Worm (Caenorhabditis elegans) whole organism, early embryonic: ENCODE data around the gene lgc-46.

Experiments
- hnd-1 ChIP-seq: sonication (generic microtip); optimal IDR thresholded peaks from 2 replicates; lab custom pipeline; 2016; ENCODE audit warnings: missing genetic modification characterization, missing compliant biosample characterization
- tbx-37 ChIP-seq: fragments of 200-800 bp; sonication (Bioruptor generic); conservative IDR thresholded peaks from 2 replicates; pipeline ENCODE4 v1.3.6; 2022; ENCODE audit warnings: missing genetic modification reagents, missing genetic modification characterization, missing compliant biosample characterization
- tra-4 ChIP-seq: sonication (generic microtip); optimal IDR thresholded peaks from 2 replicates; lab custom pipeline; 2017; ENCODE audit warnings: missing genetic modification characterization, missing compliant biosample characterization

ce11 chrIII:1142798-1143197 lies 7.0 kb upstream of the lgc-46 start, which contains the start of gene smr-1:
- TF ChIP-seq tbx-37 (GFP tag; lab: Robert Waterston, UW) (no peak; the same call in 1 of the 2 replicates), tra-4 (tag; lab: Kevin White, UChicago) (no peak), hnd-1 (tag; lab: Kevin White, UChicago) (peak; percentile 38)
